Fruit fly (Drosophila melanogaster) whole organism, embryonic: ENCODE results near the gene CG4020.

ENCODE experiments used
- Ada2b ChIP-seq: fragments of 200-800 bp; sonication (Bioruptor generic); IDR thresholded peaks from 2 replicates; pipeline ENCODE4 v1.3.6; 2022; ENCODE audit warnings: missing biosample characterization, missing genetic modification characterization
- Bgb ChIP-seq: fragments of 200-800 bp; sonication (Bioruptor generic); IDR thresholded peaks from 2 replicates; pipeline ENCODE4 v1.3.6; 2022; ENCODE audit warnings: missing biosample characterization, missing genetic modification characterization; ENCODE audit not compliant: partially characterized antibody
- CG11695 ChIP-seq: fragments of 200-800 bp; sonication (Bioruptor generic); IDR thresholded peaks from 3 replicates; pipeline ENCODE4 v1.3.6; 2022; ENCODE audit warnings: missing biosample characterization, missing genetic modification characterization
- CG1603 ChIP-seq: fragments of 200-800 bp; sonication (Bioruptor generic); optimal IDR thresholded peaks from 2 replicates; lab custom pipeline; 2019; ENCODE audit warnings: missing biosample characterization, mild to moderate bottlenecking, missing genetic modification characterization, moderate library complexity
- CG16863 ChIP-seq: fragments of 200-800 bp; sonication (Bioruptor generic); optimal IDR thresholded peaks from 3 replicates; lab custom pipeline; 2016; ENCODE audit warnings: missing biosample characterization, missing genetic modification characterization
- CG2116 ChIP-seq: fragments of 200-800 bp; sonication (Bioruptor generic); optimal IDR thresholded peaks from 3 replicates; lab custom pipeline; 2018; ENCODE audit warnings: missing biosample characterization, mild to moderate bottlenecking, missing genetic modification characterization
- CG3163 ChIP-seq: fragments of 200-800 bp; sonication (Bioruptor generic); optimal IDR thresholded peaks from 3 replicates; lab custom pipeline; 2016; ENCODE audit warnings: missing biosample characterization, missing genetic modification characterization
- CG34224 ChIP-seq: fragments of 200-800 bp; sonication (Bioruptor generic); IDR thresholded peaks from 3 replicates; pipeline ENCODE4 v1.3.6; 2022; ENCODE audit warnings: missing biosample characterization, missing genetic modification characterization; ENCODE audit not compliant: partially characterized antibody
- CG3847 ChIP-seq: fragments of 200-800 bp; sonication (Bioruptor generic); IDR thresholded peaks from 2 replicates; pipeline ENCODE4 v1.3.6; 2022; ENCODE audit warnings: missing biosample characterization, missing genetic modification characterization
- CG6272 ChIP-seq: fragments of 200-800 bp; sonication (Bioruptor generic); IDR thresholded peaks from 2 replicates; pipeline ENCODE4 v1.3.6; 2022; ENCODE audit warnings: missing biosample characterization, missing genetic modification characterization
- CG7271 ChIP-seq: fragments of 200-800 bp; sonication (Bioruptor generic); optimal IDR thresholded peaks from 2 replicates; lab custom pipeline; 2018; ENCODE audit warnings: missing biosample characterization, mild to moderate bottlenecking, missing genetic modification characterization, moderate library complexity
- CG7963 ChIP-seq: fragments of 200-800 bp; sonication (Bioruptor generic); IDR thresholded peaks from 3 replicates; pipeline ENCODE4 v1.3.6; 2022; ENCODE audit warnings: missing biosample characterization, missing genetic modification characterization; ENCODE audit not compliant: partially characterized antibody
- CG9609 ChIP-seq: fragments of 200-800 bp; sonication (Bioruptor generic); optimal IDR thresholded peaks from 3 replicates; lab custom pipeline; 2016; ENCODE audit warnings: missing biosample characterization, missing genetic modification characterization
- Chrac-16 ChIP-seq: fragments of 200-800 bp; sonication (Bioruptor generic); optimal IDR thresholded peaks from 3 replicates; lab custom pipeline; 2016; ENCODE audit warnings: missing biosample characterization, missing genetic modification characterization
- Eip74EF ChIP-seq, 2 experiments: fragments of 200-800 bp in 1 of 2; fragments of >200 bp in 1 of 2; sonication (Bioruptor generic) in 1 of 2; optimal IDR thresholded peaks; 2 replicates each; lab custom pipeline; 2017 to 2019; ENCODE audit warnings: missing biosample characterization in 2 of 2, missing genetic modification characterization in 2 of 2, mild to moderate bottlenecking in 1 of 2, moderate library complexity in 1 of 2
- Ets65A ChIP-seq: fragments of 200-800 bp; sonication (Bioruptor generic); peaks from one replicate; lab custom pipeline; 2016; ENCODE audit warnings: missing biosample characterization, missing genetic modification characterization
- GATAe ChIP-seq: fragments of 200-800 bp; sonication (Bioruptor generic); conservative IDR thresholded peaks from 2 replicates; pipeline ENCODE4 v1.3.6; 2022; ENCODE audit warnings: missing biosample characterization, missing genetic modification characterization
- HLH4C ChIP-seq: fragments of 200-800 bp; sonication (Bioruptor generic); IDR thresholded peaks from 3 replicates; pipeline ENCODE4 v1.3.6; 2022; ENCODE audit warnings: missing biosample characterization, missing genetic modification characterization; ENCODE audit not compliant: partially characterized antibody
- Kr ChIP-seq: fragments of 200-800 bp; sonication (Bioruptor generic); optimal IDR thresholded peaks from 2 replicates; lab custom pipeline; 2017; ENCODE audit warnings: missing biosample characterization, mild to moderate bottlenecking, missing genetic modification characterization
- Mad ChIP-seq: fragments of 200-800 bp; sonication (Bioruptor generic); optimal IDR thresholded peaks from 2 replicates; lab custom pipeline; 2016; ENCODE audit warnings: missing biosample characterization, missing genetic modification characterization
- Med ChIP-seq: fragments of 200-800 bp; sonication (Bioruptor generic); peaks from one replicate; lab custom pipeline; 2016; ENCODE audit warnings: missing biosample characterization, missing genetic modification characterization, mild to moderate bottlenecking, inconsistent platforms, moderate library complexity
- Neu2 ChIP-seq: fragments of 200-800 bp; sonication (Bioruptor generic); optimal IDR thresholded peaks from 3 replicates; lab custom pipeline; 2016; ENCODE audit warnings: missing biosample characterization, missing genetic modification characterization, borderline replicate concordance
- Nf-YC ChIP-seq: fragments of 200-800 bp; optimal IDR thresholded peaks from 3 replicates; lab custom pipeline; 2019; ENCODE audit warnings: missing biosample characterization, mild to moderate bottlenecking, missing genetic modification characterization, moderate library complexity
- PHDP ChIP-seq: fragments of 200-800 bp; sonication (Bioruptor generic); optimal IDR thresholded peaks from 3 replicates; lab custom pipeline; 2018; ENCODE audit warnings: missing biosample characterization, mild to moderate bottlenecking, missing genetic modification characterization, moderate library complexity
- bbx ChIP-seq: fragments of 200-800 bp; sonication (Bioruptor generic); IDR thresholded peaks from 2 replicates; pipeline ENCODE4 v1.3.6; 2022; ENCODE audit warnings: missing biosample characterization, missing genetic modification characterization; ENCODE audit not compliant: partially characterized antibody
- cad ChIP-seq: fragments of >200 bp; optimal IDR thresholded peaks from 2 replicates; lab custom pipeline; 2017; ENCODE audit warnings: missing biosample characterization, missing genetic modification characterization
- cg ChIP-seq: fragments of 200-800 bp; sonication (Bioruptor generic); optimal IDR thresholded peaks from 3 replicates; lab custom pipeline; 2019; ENCODE audit warnings: missing biosample characterization, mild to moderate bottlenecking, missing genetic modification characterization, moderate library complexity
- crc ChIP-seq: fragments of 200-800 bp; sonication (Bioruptor generic); optimal IDR thresholded peaks from 2 replicates; lab custom pipeline; 2016; ENCODE audit warnings: missing biosample characterization, missing genetic modification characterization
- dmrt11E ChIP-seq: fragments of 200-800 bp; sonication (Bioruptor generic); optimal IDR thresholded peaks from 3 replicates; lab custom pipeline; 2018; ENCODE audit warnings: missing biosample characterization, mild to moderate bottlenecking, missing genetic modification characterization, moderate library complexity
- dmrt99B ChIP-seq: fragments of 200-800 bp; sonication (Bioruptor generic); optimal IDR thresholded peaks from 2 replicates; lab custom pipeline; 2018; ENCODE audit warnings: missing biosample characterization, mild to moderate bottlenecking, missing genetic modification characterization, moderate library complexity
- dpn ChIP-seq, 2 experiments: fragments of 200-800 bp; sonication (Bioruptor generic); optimal IDR thresholded peaks; 3 replicates each; lab custom pipeline; 2016; ENCODE audit warnings: missing biosample characterization in 2 of 2, missing genetic modification characterization in 2 of 2
- eyg ChIP-seq: fragments of 200-800 bp; sonication (Bioruptor generic); optimal IDR thresholded peaks from 3 replicates; lab custom pipeline; 2016; ENCODE audit warnings: missing biosample characterization, missing genetic modification characterization
- fd102C ChIP-seq: fragments of 200-800 bp; sonication (Bioruptor generic); optimal IDR thresholded peaks from 2 replicates; lab custom pipeline; 2018; ENCODE audit warnings: missing biosample characterization, mild to moderate bottlenecking, missing genetic modification characterization, moderate library complexity
- fd3F ChIP-seq: fragments of 200-800 bp; sonication (Bioruptor generic); optimal IDR thresholded peaks from 2 replicates; lab custom pipeline; 2018; ENCODE audit warnings: missing biosample characterization, mild to moderate bottlenecking, missing genetic modification characterization, moderate library complexity
- gcm ChIP-seq: fragments of 200-800 bp; sonication (Bioruptor generic); optimal IDR thresholded peaks from 2 replicates; lab custom pipeline; 2019; ENCODE audit warnings: missing biosample characterization, mild to moderate bottlenecking, missing genetic modification characterization, moderate library complexity
- grau ChIP-seq: fragments of 200-800 bp; optimal IDR thresholded peaks from 3 replicates; lab custom pipeline; 2019; ENCODE audit warnings: missing biosample characterization, mild to moderate bottlenecking, missing genetic modification characterization, moderate library complexity
- gt ChIP-seq: fragments of 200-800 bp; sonication (Bioruptor generic); IDR thresholded peaks from 2 replicates; pipeline ENCODE4 v1.3.6; 2022; ENCODE audit warnings: missing biosample characterization, missing genetic modification characterization
- hbn ChIP-seq: fragments of 200-800 bp; sonication (Bioruptor generic); IDR thresholded peaks from 2 replicates; pipeline ENCODE4 v1.3.6; 2022; ENCODE audit warnings: missing biosample characterization, missing genetic modification characterization; ENCODE audit not compliant: partially characterized antibody
- hkb ChIP-seq, 2 experiments: fragments of 200-800 bp in 1 of 2; fragments of >200 bp in 1 of 2; sonication (Bioruptor generic) in 1 of 2; IDR thresholded peaks in 1 of 2; optimal IDR thresholded peaks in 1 of 2; 2 replicates each; pipeline versions ENCODE4 v1.3.6 to Lab custom; 2017 to 2022; ENCODE audit warnings: missing biosample characterization in 1 of 2, missing genetic modification characterization in 1 of 2
- ind ChIP-seq: fragments of 200-800 bp; sonication (Bioruptor generic); optimal IDR thresholded peaks from 3 replicates; lab custom pipeline; 2016; ENCODE audit warnings: missing biosample characterization, missing genetic modification characterization
- maf-S ChIP-seq: fragments of 200-800 bp; sonication (Bioruptor generic); optimal IDR thresholded peaks from 2 replicates; lab custom pipeline; 2016; ENCODE audit warnings: missing biosample characterization, missing genetic modification characterization
- mirr ChIP-seq: fragments of 200-800 bp; sonication (Bioruptor generic); optimal IDR thresholded peaks from 3 replicates; lab custom pipeline; 2018; ENCODE audit warnings: missing biosample characterization, mild to moderate bottlenecking, missing genetic modification characterization
- nmo ChIP-seq: fragments of 200-800 bp; sonication (Bioruptor generic); optimal IDR thresholded peaks from 2 replicates; lab custom pipeline; 2018; ENCODE audit warnings: missing biosample characterization, mild to moderate bottlenecking, missing genetic modification characterization, moderate library complexity
- repo ChIP-seq: fragments of 200-800 bp; sonication (Bioruptor generic); optimal IDR thresholded peaks from 2 replicates; lab custom pipeline; 2016; ENCODE audit warnings: missing biosample characterization, missing genetic modification characterization
- ro ChIP-seq: fragments of 200-800 bp; sonication (Bioruptor generic); IDR thresholded peaks from 2 replicates; pipeline ENCODE4 v1.3.6; 2022; ENCODE audit warnings: missing biosample characterization, missing genetic modification characterization
- schlank ChIP-seq: fragments of 200-800 bp; sonication (Bioruptor generic); optimal IDR thresholded peaks from 2 replicates; lab custom pipeline; 2018; ENCODE audit warnings: missing biosample characterization, mild to moderate bottlenecking, missing genetic modification characterization
- seq ChIP-seq: fragments of 200-800 bp; sonication (Bioruptor generic); IDR thresholded peaks from 2 replicates; pipeline ENCODE4 v1.3.6; 2022; ENCODE audit warnings: missing biosample characterization, missing genetic modification characterization
- slbo ChIP-seq: fragments of 200-800 bp; sonication (Bioruptor generic); IDR thresholded peaks from 2 replicates; pipeline ENCODE4 v1.3.6; 2022; ENCODE audit warnings: missing biosample characterization, missing genetic modification characterization
- slou ChIP-seq: fragments of 200-800 bp; sonication (Bioruptor generic); optimal IDR thresholded peaks from 3 replicates; lab custom pipeline; 2016; ENCODE audit warnings: missing biosample characterization, missing genetic modification characterization
- tx ChIP-seq: fragments of 200-800 bp; sonication (Bioruptor generic); optimal IDR thresholded peaks from 2 replicates; lab custom pipeline; 2016; ENCODE audit warnings: missing biosample characterization, missing genetic modification characterization

CG4020 gene

dm6 chrX:5876584-5876983, 29.0 kb upstream of the CG4020 start, which contains the start of gene mof (continued):
- TF ChIP-seq hkb (optimal IDR thresholded peaks at IDR 0.05; lab: Kevin White, UChicago): no peak
- TF ChIP-seq hkb (GFP tag; IDR thresholded peaks at IDR 0.05; lab: Robert Waterston, UW): no peak
- TF ChIP-seq dmrt99B (tag; lab: Kevin White, UChicago): no peak
- peak; percentile 97 for TF ChIP-seq CG2116
- no peak for TF ChIP-seq cad (GFP tag; lab: Kevin White, UChicago)
- no peak for TF ChIP-seq CG7271 (tag; lab: Kevin White, UChicago)
- no peak for TF ChIP-seq CG3163 (GFP tag; lab: Kevin White, UChicago)
- no peak for TF ChIP-seq fd102C (GFP tag; lab: Kevin White, UChicago)
- no peak for TF ChIP-seq cg
- TF ChIP-seq Bgb (GFP tag; lab: Robert Waterston, UW): peak; percentile 72
- TF ChIP-seq CG6272: no peak
- no peak for TF ChIP-seq GATAe
- no peak for TF ChIP-seq maf-S
- TF ChIP-seq Eip74EF (GFP tag; optimal IDR thresholded peaks at IDR 0.05; lab: Kevin White, UChicago): no peak
- no peak for TF ChIP-seq tx
- TF ChIP-seq Chrac-16 (GFP tag; lab: Kevin White, UChicago): no peak
- TF ChIP-seq ind (GFP tag; lab: Kevin White, UChicago): no peak
- TF ChIP-seq Ada2b: no peak
- no peak for TF ChIP-seq slou (GFP tag; lab: Kevin White, UChicago)
- TF ChIP-seq CG11695 (GFP tag; lab: Robert Waterston, UW): no peak
- TF ChIP-seq PHDP (tag; lab: Kevin White, UChicago): no peak
- TF ChIP-seq seq (GFP tag; lab: Robert Waterston, UW): no peak
- TF ChIP-seq CG34224: peak; percentile 85
- TF ChIP-seq Ets65A (GFP tag; lab: Kevin White, UChicago): peak; percentile 27
- no peak for TF ChIP-seq CG3847 (GFP tag; lab: Robert Waterston, UW)
- TF ChIP-seq CG1603 (tag; lab: Kevin White, UChicago): no peak
- no peak for TF ChIP-seq crc
- no peak for TF ChIP-seq dmrt11E (tag; lab: Kevin White, UChicago)
- TF ChIP-seq Med (GFP tag; lab: Kevin White, UChicago): peak; percentile 60
- TF ChIP-seq Mad: no peak
- peak; percentile 77 for TF ChIP-seq CG7963 (GFP tag; lab: Robert Waterston, UW)

- TF ChIP-seq gcm (GFP tag; lab: Kevin White, UChicago) (peak; percentile 9), Nf-YC (tag; lab: Kevin White, UChicago) (peak; percentile 39), fd3F (peak; percentile 17), Kr (no peak), ro (GFP tag; lab: Robert Waterston, UW) (no peak), nmo (GFP tag; lab: Kevin White, UChicago) (peak; percentile 13), schlank (tag; lab: Kevin White, UChicago) (no peak), slbo (GFP tag; lab: Robert Waterston, UW) (peak; percentile 45), bbx (GFP tag; lab: Robert Waterston, UW) (peak; percentile 66), grau (peak; percentile 50), mirr (peak; percentile 43), hbn (GFP tag; lab: Robert Waterston, UW) (peak; percentile 69), eyg (GFP tag; lab: Kevin White, UChicago) (no peak), repo (GFP tag; lab: Kevin White, UChicago) (peak; percentile 10), CG16863 (peak; percentile 40), gt (no peak), Med (GFP tag; lab: Kevin White, UChicago) (peak; percentile 93), Neu2 (no peak), hkb (optimal IDR thresholded peaks at IDR 0.05; lab: Kevin White, UChicago) (no peak), hkb (GFP tag; IDR thresholded peaks at IDR 0.05; lab: Robert Waterston, UW) (0 out of 2 replicates have a peak, but pooled peaks have one; percentile 15), dpn (GFP tag; optimal IDR thresholded peaks at IDR 0.05; lab: Kevin White, UChicago) (peak; percentile 59 to 66), HLH4C (peak; percentile 77), CG9609 (GFP tag; lab: Kevin White, UChicago) (peak; percentile 57)
These were observed 26.0 kb upstream of the CG4020 start, which contains the start of the genes Usp30 and CG16721 for dm6 chrX:5879543-5879943. Gene Usp30, minus strand, starts transcription at chrX:5879787. Gene CG16721, plus strand, starts transcription at chrX:5879869.
